Worm (Caenorhabditis elegans) whole organism, L3 larva: ENCODE results near the gene nud-1.

Source experiments
- ceh-82 ChIP-seq: fragments of 150-350 bp; optimal IDR thresholded peaks from 2 replicates; lab custom pipeline; 2014; ENCODE audit warnings: missing biosample characterization, missing genetic modification characterization
- lin-39 ChIP-seq: fragments of 150-350 bp; optimal IDR thresholded peaks from 2 replicates; lab custom pipeline; 2018; ENCODE audit warnings: missing biosample characterization, missing genetic modification reagents, missing genetic modification characterization
- mdl-1 ChIP-seq: fragments of 150-350 bp; optimal IDR thresholded peaks from 2 replicates; lab custom pipeline; 2014; ENCODE audit warnings: missing biosample characterization, missing genetic modification characterization
- snpc-4 ChIP-seq: fragments of 150-350 bp; optimal IDR thresholded peaks from 2 replicates; lab custom pipeline; 2014; ENCODE audit warnings: missing biosample characterization, missing genetic modification characterization

DNA sequence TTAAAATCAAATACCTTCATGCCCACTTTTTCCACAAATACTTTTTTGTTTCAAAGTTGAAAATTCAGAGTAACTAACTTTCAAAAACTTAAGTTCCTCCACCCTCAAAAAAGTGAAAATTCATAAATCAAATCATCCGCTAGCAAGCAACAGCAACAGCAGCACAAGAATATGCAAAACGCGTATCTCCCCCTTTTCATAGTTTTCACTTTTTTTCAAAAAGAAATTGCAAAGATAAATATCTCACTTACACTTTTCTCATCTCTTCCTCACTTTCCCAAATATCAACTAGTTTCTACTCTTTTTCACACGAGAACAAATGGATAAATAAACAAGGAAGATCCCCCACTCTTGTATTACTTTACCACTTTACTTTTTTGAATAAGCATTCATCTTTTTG lies 40.4 kb downstream of the nud-1 start:
- TF ChIP-seq ceh-82 (tag; lab: Kevin White, UChicago) (no peak), mdl-1 (tag; lab: Kevin White, UChicago) (no peak), lin-39 (tag; lab: Kevin White, UChicago) (no peak), snpc-4 (tag; lab: Kevin White, UChicago) (no peak)
